Fruit fly (Drosophila melanogaster): ENCODE data around the gene CG12213.

DNA sequence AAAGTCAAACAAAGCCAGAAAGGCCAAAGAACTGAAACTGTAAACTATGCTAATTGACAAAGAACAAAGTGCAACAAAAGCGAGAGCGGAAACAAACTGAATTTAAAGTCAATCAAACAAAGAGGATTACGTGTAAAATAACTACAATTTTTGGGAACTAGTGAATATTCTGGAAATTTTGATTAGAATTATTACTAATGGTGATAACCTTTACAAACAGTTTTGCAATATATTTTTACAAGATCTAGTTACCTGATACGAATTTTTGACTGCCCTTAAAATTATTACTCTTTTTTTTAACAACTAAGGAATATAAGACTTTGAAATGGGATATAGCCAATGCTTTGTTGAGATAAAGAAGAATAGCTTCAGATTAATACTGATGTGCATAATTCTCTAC lies 36.5 kb downstream of the CG12213 start, which contains the start of gene CG14731:
- TF ChIP-seq CTCF (optimal IDR thresholded peaks at IDR 0.05) (no peak), CG8478 (optimal IDR thresholded peaks at IDR 0.05) (no peak)

All from S2 (cell line).